Fruit fly (Drosophila melanogaster): ENCODE data around the gene RpL36A.

DNA sequence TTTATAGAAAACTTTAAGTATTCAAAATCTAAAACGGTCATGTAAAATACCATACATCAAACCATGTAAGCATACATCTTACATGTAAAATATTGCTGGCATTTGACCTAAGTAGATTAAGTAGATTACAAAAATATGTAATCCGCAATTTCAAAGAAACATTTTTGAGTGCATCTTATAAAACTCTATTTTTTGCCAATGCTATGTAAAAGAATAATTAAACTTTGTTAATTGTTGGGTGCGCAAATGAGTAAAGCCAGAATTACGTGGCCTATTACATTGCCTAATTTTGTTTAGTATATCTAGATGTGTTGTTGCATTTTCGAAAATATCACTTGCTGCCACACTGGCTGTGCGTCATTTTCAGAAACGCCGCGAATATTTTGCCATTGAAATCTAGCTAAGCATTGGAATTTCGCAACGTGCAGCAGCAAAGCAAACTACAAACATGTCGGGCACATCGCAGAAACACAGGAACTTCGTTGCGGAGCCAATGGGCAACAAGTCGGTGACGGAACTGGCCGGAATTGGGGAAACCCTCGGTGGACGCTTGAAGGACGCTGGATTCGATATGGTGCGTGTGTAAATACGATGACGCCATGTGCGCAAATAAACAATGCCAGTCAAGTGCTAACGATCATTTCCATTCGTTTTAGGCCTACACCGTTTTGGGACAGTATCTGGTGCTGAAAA lies 13.4 kb downstream of the RpL36A start, which contains the start of gene baf:
- TF ChIP-seq ftz-f1 (GFP tag; optimal IDR thresholded peaks at IDR 0.05) (peak; percentile 37), ac (GFP tag; optimal IDR thresholded peaks at IDR 0.05) (no peak), Nf-YA (GFP tag; IDR thresholded peaks at IDR 0.05) (no peak), nau (GFP tag; optimal IDR thresholded peaks at IDR 0.05) (no peak), CG14667 (GFP tag; IDR thresholded peaks at IDR 0.05) (no peak), CG31224 (GFP tag; IDR thresholded peaks at IDR 0.05) (no peak), Oaz (GFP tag; IDR thresholded peaks at IDR 0.05) (no peak), CG2875 (GFP tag; optimal IDR thresholded peaks at IDR 0.05) (no peak), Lim3 (GFP tag; IDR thresholded peaks at IDR 0.05) (no peak), HLH4C (GFP tag; IDR thresholded peaks at IDR 0.05; ENCODE audit: partially characterized antibody) (no peak), CG13123 (GFP tag; optimal IDR thresholded peaks at IDR 0.05) (no peak), ro (GFP tag; IDR thresholded peaks at IDR 0.05) (no peak), Chrac-16 (GFP tag; optimal IDR thresholded peaks at IDR 0.05) (no peak)
